Fruit fly (Drosophila melanogaster) whole organism, wandering third instar larva: Measurements from ENCODE around the gene mRpS21.

ENCODE experiments used
- Abd-B ChIP-seq: fragments of >200 bp; optimal IDR thresholded peaks from 2 replicates; lab custom pipeline; 2017; ENCODE audit warnings: missing biosample characterization, missing genetic modification characterization
- CG32264 ChIP-seq: fragments of 200-800 bp; sonication (Bioruptor generic); optimal IDR thresholded peaks from 2 replicates; lab custom pipeline; 2016; ENCODE audit warnings: missing biosample characterization, missing genetic modification characterization
- CG9705 ChIP-seq: fragments of 200-800 bp; sonication (Bioruptor generic); optimal IDR thresholded peaks from 2 replicates; lab custom pipeline; 2018; ENCODE audit warnings: missing biosample characterization, mild to moderate bottlenecking, missing genetic modification characterization
- CrebA ChIP-seq: fragments of 200-800 bp; sonication (Bioruptor generic); optimal IDR thresholded peaks from 2 replicates; lab custom pipeline; 2016; ENCODE audit warnings: missing biosample characterization, mild to moderate bottlenecking, missing genetic modification characterization, borderline replicate concordance
- Dfd ChIP-seq: fragments of >200 bp; optimal IDR thresholded peaks from 2 replicates; lab custom pipeline; 2017; ENCODE audit warnings: missing biosample characterization, missing genetic modification characterization
- Dif ChIP-seq: fragments of 200-275, 200-300 bp; sonication (Bioruptor generic); optimal IDR thresholded peaks from 2 replicates; lab custom pipeline; 2018; ENCODE audit warnings: missing biosample characterization, missing genetic modification characterization; ENCODE audit not compliant: partially characterized antibody
- GATAd ChIP-seq: sonication (Bioruptor generic); optimal IDR thresholded peaks from 2 replicates; lab custom pipeline; 2016; ENCODE audit warnings: missing biosample characterization, missing genetic modification characterization
- HLH106 ChIP-seq: fragments of 200-800 bp; optimal IDR thresholded peaks from 3 replicates; lab custom pipeline; 2019; ENCODE audit warnings: missing biosample characterization, mild to moderate bottlenecking, missing genetic modification characterization, moderate library complexity
- Hnf4 ChIP-seq: fragments of 200-800 bp; sonication (Bioruptor generic); optimal IDR thresholded peaks from 2 replicates; lab custom pipeline; 2016; ENCODE audit warnings: missing biosample characterization, mild to moderate bottlenecking, missing genetic modification characterization
- Hr78 ChIP-seq: fragments of >200 bp; optimal IDR thresholded peaks from 2 replicates; lab custom pipeline; 2017; ENCODE audit warnings: missing biosample characterization, missing genetic modification characterization
- Hr83 ChIP-seq: fragments of 200-300 bp; sonication (Bioruptor generic); optimal IDR thresholded peaks from 2 replicates; lab custom pipeline; 2016; ENCODE audit warnings: missing biosample characterization, mild to moderate bottlenecking, missing genetic modification characterization, moderate library complexity; ENCODE audit not compliant: poor library complexity, severe bottlenecking
- Jra ChIP-seq: sonication (Bioruptor generic); optimal IDR thresholded peaks from 2 replicates; lab custom pipeline; 2016; ENCODE audit warnings: missing biosample characterization, missing genetic modification characterization
- Mio ChIP-seq: sonication (Bioruptor generic); optimal IDR thresholded peaks from 2 replicates; lab custom pipeline; 2016; ENCODE audit warnings: missing biosample characterization, missing genetic modification characterization
- Myc ChIP-seq: fragments of >200 bp; optimal IDR thresholded peaks from 2 replicates; lab custom pipeline; 2017
- N ChIP-seq: fragments of >200 bp; optimal IDR thresholded peaks from 2 replicates; lab custom pipeline; 2018; ENCODE audit warnings: missing biosample characterization, missing external identifiers, missing genetic modification characterization
- OdsH ChIP-seq: fragments of 200-800 bp; sonication (Bioruptor generic); optimal IDR thresholded peaks from 2 replicates; lab custom pipeline; 2016; ENCODE audit warnings: missing biosample characterization, mild to moderate bottlenecking, missing genetic modification characterization
- Rel ChIP-seq, 2 experiments: fragments of 200-800 bp; sonication (Bioruptor generic) in 1 of 2; optimal IDR thresholded peaks; 2 replicates in 1 of 2; 3 replicates in 1 of 2; lab custom pipeline; 2016 to 2019; ENCODE audit warnings: mild to moderate bottlenecking in 2 of 2, missing biosample characterization in 2 of 2, missing genetic modification characterization in 2 of 2, moderate library complexity in 1 of 2
- Sp1 ChIP-seq: fragments of 200-800 bp; sonication (Bioruptor generic); optimal IDR thresholded peaks from 3 replicates; lab custom pipeline; 2019; ENCODE audit warnings: missing biosample characterization, mild to moderate bottlenecking, missing genetic modification characterization, moderate library complexity
- Vsx2 ChIP-seq: fragments of 200-300, 225-300 bp; sonication (Bioruptor generic); optimal IDR thresholded peaks from 2 replicates; lab custom pipeline; 2018; ENCODE audit warnings: missing biosample characterization, missing genetic modification characterization; ENCODE audit not compliant: partially characterized antibody
- br ChIP-seq: fragments of 200-800 bp; sonication (Bioruptor generic); optimal IDR thresholded peaks from 2 replicates; lab custom pipeline; 2016; ENCODE audit warnings: missing biosample characterization, missing genetic modification characterization
- brk ChIP-seq: fragments of 200-800 bp; sonication (Bioruptor generic); optimal IDR thresholded peaks from 2 replicates; lab custom pipeline; 2016; ENCODE audit warnings: missing biosample characterization, mild to moderate bottlenecking, missing genetic modification characterization
- dl ChIP-seq, 2 experiments: fragments of 175-275, 200-275 bp in 1 of 2; fragments of 200-275 bp in 1 of 2; sonication (Bioruptor generic); optimal IDR thresholded peaks; lab custom pipeline; 2018; ENCODE audit warnings: mild to moderate bottlenecking in 2 of 2, missing biosample characterization in 2 of 2, missing genetic modification characterization in 2 of 2, moderate library complexity in 2 of 2; ENCODE audit not compliant: partially characterized antibody in 2 of 2, insufficient read depth in 1 of 2
- dmrt93B ChIP-seq: fragments of 200-800 bp; sonication (Bioruptor generic); optimal IDR thresholded peaks from 2 replicates; lab custom pipeline; 2018; ENCODE audit warnings: missing biosample characterization, mild to moderate bottlenecking, missing genetic modification characterization
- dsf ChIP-seq: sonication (Bioruptor generic); optimal IDR thresholded peaks from 2 replicates; lab custom pipeline; 2016; ENCODE audit warnings: missing biosample characterization, missing genetic modification characterization, borderline replicate concordance
- ey ChIP-seq: fragments of 200-800 bp; sonication (Bioruptor generic); optimal IDR thresholded peaks from 2 replicates; lab custom pipeline; 2016; ENCODE audit warnings: missing biosample characterization, missing genetic modification characterization
- foxo ChIP-seq, 2 experiments: fragments of 200-800 bp; sonication (Bioruptor generic); optimal IDR thresholded peaks; 2 replicates in 1 of 2; 3 replicates in 1 of 2; lab custom pipeline; 2016 to 2017; ENCODE audit warnings: missing biosample characterization in 2 of 2, missing genetic modification characterization in 2 of 2
- fru ChIP-seq: fragments of 200-800 bp; sonication (Bioruptor generic); optimal IDR thresholded peaks from 3 replicates; lab custom pipeline; 2016; ENCODE audit warnings: missing biosample characterization, mild to moderate bottlenecking, missing genetic modification characterization
- h ChIP-seq: fragments of 200-800 bp; sonication (Bioruptor generic); optimal IDR thresholded peaks from 3 replicates; lab custom pipeline; 2016; ENCODE audit warnings: missing biosample characterization, mild to moderate bottlenecking, missing genetic modification characterization
- jim ChIP-seq: fragments of 175-275, 200-325 bp; sonication (Bioruptor generic); optimal IDR thresholded peaks from 2 replicates; lab custom pipeline; 2016; ENCODE audit warnings: missing biosample characterization, mild to moderate bottlenecking, missing genetic modification characterization
- lola ChIP-seq: fragments of >200 bp; optimal IDR thresholded peaks from 2 replicates; lab custom pipeline; 2017; ENCODE audit warnings: missing biosample characterization, missing genetic modification characterization
- pan ChIP-seq: fragments of >200 bp; optimal IDR thresholded peaks from 2 replicates; lab custom pipeline; 2017
- psq ChIP-seq: fragments of 200-800 bp; sonication (Bioruptor generic); optimal IDR thresholded peaks from 3 replicates; lab custom pipeline; 2017; ENCODE audit warnings: missing biosample characterization, mild to moderate bottlenecking, missing genetic modification characterization, moderate library complexity
- rgr ChIP-seq: fragments of 200-800 bp; sonication (Bioruptor generic); optimal IDR thresholded peaks from 3 replicates; lab custom pipeline; 2016; ENCODE audit warnings: missing biosample characterization, mild to moderate bottlenecking, missing genetic modification characterization
- sage ChIP-seq: fragments of 200-800 bp; sonication (Bioruptor generic); optimal IDR thresholded peaks from 2 replicates; lab custom pipeline; 2016; ENCODE audit warnings: missing biosample characterization, mild to moderate bottlenecking, missing genetic modification characterization
- sv ChIP-seq: fragments of 200-800 bp; sonication (Bioruptor generic); optimal IDR thresholded peaks from 3 replicates; lab custom pipeline; 2016; ENCODE audit warnings: missing biosample characterization, missing genetic modification characterization
- tai ChIP-seq: sonication (Bioruptor generic); optimal IDR thresholded peaks from 2 replicates; lab custom pipeline; 2016; ENCODE audit warnings: missing biosample characterization, missing genetic modification characterization
- usp ChIP-seq: fragments of >200 bp; optimal IDR thresholded peaks from 2 replicates; lab custom pipeline; 2017; ENCODE audit warnings: missing biosample characterization, missing genetic modification characterization
- woc ChIP-seq: sonication (Bioruptor generic); optimal IDR thresholded peaks from 2 replicates; lab custom pipeline; 2016; ENCODE audit warnings: missing biosample characterization, mild to moderate bottlenecking, missing genetic modification characterization

mRpS21 gene

DNA sequence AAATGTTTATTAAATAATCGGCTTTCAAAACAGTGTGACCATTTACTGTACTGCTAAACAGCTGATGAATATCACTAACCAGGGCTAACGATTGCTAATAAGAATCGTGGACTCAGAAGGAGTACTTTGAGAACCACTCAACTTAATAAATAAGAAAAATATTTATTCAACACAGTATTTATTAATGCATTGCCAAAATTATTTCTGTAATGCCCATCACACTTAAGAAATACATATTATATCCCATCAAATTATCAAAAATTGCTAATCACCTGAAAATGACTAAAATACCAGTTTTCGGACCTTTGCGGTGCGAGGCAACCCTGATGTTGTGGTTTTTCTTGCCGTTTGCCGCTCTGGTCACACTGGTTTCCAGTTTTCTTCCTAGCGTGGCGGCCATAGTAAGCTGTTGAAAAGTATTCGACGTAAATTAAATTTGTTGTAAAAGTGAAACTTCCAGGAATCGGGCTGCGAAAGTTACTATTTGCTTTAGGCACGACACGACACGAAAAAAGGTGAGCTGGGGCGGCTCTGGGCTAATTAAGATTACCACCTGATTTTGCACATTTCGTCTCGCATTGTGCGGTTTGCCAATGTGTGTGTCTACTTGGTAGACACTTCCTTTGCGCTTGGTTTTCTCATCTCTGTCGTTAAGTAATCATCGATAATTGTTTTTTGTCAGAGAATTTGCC lies at the start of gene mRpS21, which contains the start of gene Droj2:
TSS of gene mRpS21 (minus strand) at position 66 of the 692 bp plus-strand sequence.
TSS of gene Droj2 (plus strand) at position 363 of the 692 bp plus-strand sequence.
- TF ChIP-seq dl (GFP tag; optimal IDR thresholded peaks at IDR 0.05; lab: Kevin White, UChicago; ENCODE audit: insufficient read depth in 1 of 2, partially characterized antibody in 2 of 2) (no peak), Vsx2 (GFP tag; lab: Kevin White, UChicago) (no peak), CG9705 (GFP tag; lab: Kevin White, UChicago) (peak; percentile 54), N (GFP tag; lab: Kevin White, UChicago) (no peak), Dif (GFP tag; lab: Kevin White, UChicago) (no peak), Hr83 (GFP tag; lab: Kevin White, UChicago) (no peak), fru (GFP tag; lab: Kevin White, UChicago) (peak; percentile 46), lola (GFP tag; lab: Kevin White, UChicago) (no peak), HLH106 (peak; percentile 73), dsf (peak; percentile 33), psq (GFP tag; lab: Kevin White, UChicago) (no peak), h (GFP tag; lab: Kevin White, UChicago) (peak; percentile 49), woc (GFP tag; lab: Kevin White, UChicago) (peak; percentile 60), jim (GFP tag; lab: Kevin White, UChicago) (no peak), Rel (GFP tag; optimal IDR thresholded peaks at IDR 0.05; lab: Kevin White, UChicago) (no peak), Rel (tag; optimal IDR thresholded peaks at IDR 0.05; lab: Kevin White, UChicago) (peak; percentile 59), usp (GFP tag; lab: Kevin White, UChicago) (no peak), OdsH (no peak), CrebA (GFP tag; lab: Kevin White, UChicago) (no peak), Mio (no peak), Jra (GFP tag; lab: Kevin White, UChicago) (peak; percentile 43), brk (GFP tag; lab: Kevin White, UChicago) (peak; percentile 47), dmrt93B (GFP tag; lab: Kevin White, UChicago) (no peak), pan (lab: Kevin White, UChicago) (no peak), rgr (peak; percentile 36), sage (GFP tag; lab: Kevin White, UChicago) (no peak), ey (GFP tag; lab: Kevin White, UChicago) (peak; percentile 3), Myc (lab: Kevin White, UChicago) (peak; percentile 47), CG32264 (GFP tag; lab: Kevin White, UChicago) (no peak), Hnf4 (GFP tag; lab: Kevin White, UChicago) (peak; percentile 46), GATAd (GFP tag; lab: Kevin White, UChicago) (no peak), tai (GFP tag; lab: Kevin White, UChicago) (no peak), Sp1 (GFP tag; lab: Kevin White, UChicago) (peak; percentile 64), Dfd (GFP tag; lab: Kevin White, UChicago) (no peak), foxo (GFP tag; optimal IDR thresholded peaks at IDR 0.05; lab: Kevin White, UChicago) (peak in 1 of 2 experiments; percentile 51), Hr78 (no peak), sv (GFP tag; lab: Kevin White, UChicago) (peak; percentile 55), br (peak; percentile 21), Abd-B (GFP tag; lab: Kevin White, UChicago) (no peak)

DNA sequence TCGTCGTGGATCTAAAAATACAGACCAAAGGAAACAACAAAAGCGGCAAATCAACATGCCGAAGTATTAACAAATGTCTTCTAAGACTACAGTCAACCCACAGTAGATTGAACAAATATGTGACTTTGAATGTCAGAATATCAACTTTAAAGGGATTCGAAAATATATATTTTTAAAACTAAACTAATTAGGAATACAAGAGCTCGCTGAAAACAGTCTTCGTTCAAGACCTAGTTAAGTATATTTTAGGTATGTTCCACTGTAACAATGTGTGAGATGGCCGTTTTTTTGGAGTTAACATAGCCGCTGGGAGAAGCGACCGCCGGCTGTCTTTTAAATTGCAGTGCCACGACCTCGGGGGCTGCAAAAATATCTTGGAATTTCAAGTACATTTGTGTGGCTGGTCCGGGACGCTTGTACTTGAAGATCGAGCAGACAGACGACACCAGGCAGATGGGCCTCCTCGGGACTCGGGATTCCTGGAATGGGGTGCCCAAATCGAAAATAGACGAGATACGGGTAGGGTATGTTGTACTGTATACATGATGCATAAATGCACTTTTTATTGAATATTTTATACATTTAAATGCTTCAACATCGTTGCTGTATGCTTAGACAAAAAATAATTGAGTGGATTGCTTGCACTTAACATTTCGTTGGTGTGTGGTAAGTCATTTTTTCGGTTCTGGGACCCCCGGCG lies 46.9 kb upstream of the mRpS21 start:
- peak; percentile 73 for TF ChIP-seq rgr
- TF ChIP-seq fru (GFP tag; lab: Kevin White, UChicago), result peak; percentile 67
- peak; percentile 76 for TF ChIP-seq h (GFP tag; lab: Kevin White, UChicago)
- TF ChIP-seq OdsH, result peak; percentile 67
- peak; percentile 41 for TF ChIP-seq sv (GFP tag; lab: Kevin White, UChicago)
- TF ChIP-seq HLH106, result peak; percentile 45
- TF ChIP-seq sage (GFP tag; lab: Kevin White, UChicago), result no peak
- no peak for TF ChIP-seq Dfd (GFP tag; lab: Kevin White, UChicago)
- TF ChIP-seq ey (GFP tag; lab: Kevin White, UChicago), result peak; percentile 80
- peak; percentile 15 for TF ChIP-seq Sp1 (GFP tag; lab: Kevin White, UChicago)
- peak; percentile 38 for TF ChIP-seq dmrt93B (GFP tag; lab: Kevin White, UChicago)
- TF ChIP-seq Hnf4 (GFP tag; lab: Kevin White, UChicago), result peak; percentile 50
- TF ChIP-seq usp (GFP tag; lab: Kevin White, UChicago), result no peak
- peak; percentile 50 for TF ChIP-seq psq (GFP tag; lab: Kevin White, UChicago)
- peak; percentile 62 for TF ChIP-seq br
- TF ChIP-seq woc (GFP tag; lab: Kevin White, UChicago), result peak; percentile 20
- TF ChIP-seq jim (GFP tag; lab: Kevin White, UChicago), result no peak
- TF ChIP-seq foxo (GFP tag; optimal IDR thresholded peaks at IDR 0.05; lab: Kevin White, UChicago), result peak in 1 of 2 experiments; percentile 70
